Fruit fly (Drosophila melanogaster): ENCODE data around the gene CaMKI.

DNA sequence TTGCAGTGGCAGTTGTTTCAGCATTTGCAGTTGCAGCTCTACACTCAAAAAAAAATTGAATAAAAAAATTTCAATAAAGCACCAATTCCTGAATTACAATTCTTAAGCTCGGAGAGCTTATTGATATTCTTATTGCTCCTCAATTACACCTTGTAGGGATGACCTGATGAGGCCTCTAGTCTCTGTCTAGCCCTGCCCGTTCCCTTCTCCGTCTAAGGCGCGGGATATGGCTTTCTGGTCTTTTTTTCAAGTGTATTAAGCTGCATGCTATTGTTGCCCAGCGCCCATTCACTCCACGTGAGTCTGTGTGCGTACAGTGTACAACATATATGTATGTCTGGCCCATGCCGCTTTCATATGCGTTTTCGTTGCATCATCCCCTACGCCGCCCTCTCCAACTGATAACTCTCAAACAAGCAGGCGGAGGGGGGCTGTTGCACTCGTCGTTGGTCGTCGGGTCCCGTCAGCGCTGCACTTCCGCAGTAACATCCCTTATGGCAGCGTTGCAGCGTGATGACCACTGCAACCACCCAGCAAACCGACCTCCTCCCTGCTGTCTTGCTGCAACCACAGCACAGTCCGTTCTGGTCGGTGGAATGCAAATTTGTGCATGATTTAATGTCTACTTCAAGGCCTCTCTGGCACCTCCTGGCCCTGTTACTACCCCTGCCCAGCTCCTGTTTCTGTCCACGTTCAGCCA lies 49.3 kb upstream of the CaMKI start:
- TF ChIP-seq CG10631 (GFP tag; optimal IDR thresholded peaks at IDR 0.05) (peak; percentile 29), OdsH (GFP tag; optimal IDR thresholded peaks at IDR 0.05) (peak; percentile 17), CG6854 (GFP tag; optimal IDR thresholded peaks at IDR 0.05) (no peak), Met (GFP tag; optimal IDR thresholded peaks at IDR 0.05) (peak; percentile 40), fd59A (GFP tag; optimal IDR thresholded peaks at IDR 0.05) (no peak)

Measured in whole organism, prepupa.